Worm (Caenorhabditis elegans): ENCODE measurements around the gene sra-10.
A peak's percentile ranks its signal among the peaks of the same experiment; 100 is the strongest.

ce11 chrII:10924669-10925068 is 29.8 kb upstream of the sra-10 start:
- TF ChIP-seq nhr-77 (tag; optimal IDR thresholded peaks at IDR 0.05): no peak
- TF ChIP-seq nhr-12 (tag; optimal IDR thresholded peaks at IDR 0.05): no peak
- peak in 1 of 2 experiments; percentile 36 for TF ChIP-seq lsy-2 (tag; optimal IDR thresholded peaks at IDR 0.05)
- no peak for TF ChIP-seq lin-13 (GFP tag; optimal IDR thresholded peaks at IDR 0.05)
- peak; percentile 96 for TF ChIP-seq fos-1 (tag; optimal IDR thresholded peaks at IDR 0.05)
- TF ChIP-seq nhr-237 (tag; optimal IDR thresholded peaks at IDR 0.05): no peak
- no peak for TF ChIP-seq Y55F3AM.14 (GFP tag; optimal IDR thresholded peaks at IDR 0.05)
- no peak for TF ChIP-seq ceh-82 (tag; optimal IDR thresholded peaks at IDR 0.05)
- TF ChIP-seq aly-2 (tag; optimal IDR thresholded peaks at IDR 0.05): no peak
